Worm (Caenorhabditis elegans): Measurements from ENCODE around the gene zip-10.

Gene zip-10

DNA sequence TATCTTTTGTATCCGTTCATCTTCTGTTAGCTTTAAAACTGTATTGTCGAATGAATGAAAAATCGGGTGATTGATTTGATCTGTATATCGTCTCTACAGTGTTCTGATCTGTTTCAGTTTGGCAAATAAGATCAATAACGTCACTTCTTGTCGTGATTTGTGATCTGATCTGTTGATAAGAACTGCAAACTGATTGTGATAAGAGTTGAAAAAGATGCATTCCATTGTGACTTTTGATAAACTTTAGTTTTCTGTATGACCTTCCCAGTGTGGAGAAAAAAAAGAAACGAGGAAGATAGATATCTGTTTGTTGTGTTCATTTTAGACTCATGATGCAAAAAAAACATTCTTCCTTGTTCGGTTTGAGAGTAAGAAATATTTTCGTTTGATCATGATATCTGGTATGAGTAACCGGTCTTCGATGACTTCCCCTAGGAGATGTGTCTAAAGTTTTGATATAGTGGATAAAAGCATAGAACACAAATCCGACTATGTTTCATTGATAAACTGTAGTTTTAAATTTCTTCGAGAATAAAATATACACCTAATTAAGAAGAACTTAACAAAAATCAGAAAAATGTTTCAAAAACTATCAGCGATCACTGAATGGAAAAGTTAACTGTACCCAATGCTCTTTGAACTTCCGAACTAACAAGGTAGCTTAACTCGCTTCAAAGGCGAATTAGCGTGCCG, 35.6 kb downstream of the zip-10 start:
- no peak for TF ChIP-seq zip-4 (GFP tag; optimal IDR thresholded peaks at IDR 0.05)
- no peak for TF ChIP-seq C34B4.2 (tag; optimal IDR thresholded peaks at IDR 0.05)
- peak in 1 of 2 experiments; percentile 0 for TF ChIP-seq lin-35 (GFP tag; optimal IDR thresholded peaks at IDR 0.05)
- no peak for TF ChIP-seq mab-9 (GFP tag; IDR thresholded peaks at IDR 0.05)
- TF ChIP-seq nhr-85 (tag): peak; percentile 93
- TF ChIP-seq efl-1 (optimal IDR thresholded peaks at IDR 0.05): no peak
- TF ChIP-seq efl-1 (GFP tag; optimal IDR thresholded peaks at IDR 0.05 in 1 of 2): peak in 1 of 2 experiments; percentile 20
- TF ChIP-seq lin-14 (GFP tag; optimal IDR thresholded peaks at IDR 0.05): peak; percentile 69
- peak; percentile 64 for TF ChIP-seq nhr-71 (tag; optimal IDR thresholded peaks at IDR 0.05)
- peak in 3 of 6 experiments; percentile 69 to 96 (median 94) for TF ChIP-seq elt-3 (tag; optimal IDR thresholded peaks at IDR 0.05)
- TF ChIP-seq nhr-20 (tag; optimal IDR thresholded peaks at IDR 0.05): peak; percentile 77
- TF ChIP-seq nhr-19 (GFP tag; conservative IDR thresholded peaks at IDR 0.05): 0 out of 2 replicates have a peak, but pooled peaks have one; percentile 15
- no peak for TF ChIP-seq unc-62 (GFP tag; optimal IDR thresholded peaks at IDR 0.05)
- TF ChIP-seq nhr-237 (tag; optimal IDR thresholded peaks at IDR 0.05): no peak
- peak; percentile 89 for TF ChIP-seq elt-2 (tag; optimal IDR thresholded peaks at IDR 0.05)
- TF ChIP-seq nhr-77 (tag; optimal IDR thresholded peaks at IDR 0.05): no peak
- TF ChIP-seq snu-23 (GFP tag; optimal IDR thresholded peaks at IDR 0.05): peak; percentile 49
- peak; percentile 46 for TF ChIP-seq tbx-2 (tag; optimal IDR thresholded peaks at IDR 0.05)
- TF ChIP-seq blmp-1 (tag; optimal IDR thresholded peaks at IDR 0.05): peak; percentile 5
- TF ChIP-seq mep-1 (tag; optimal IDR thresholded peaks at IDR 0.05): peak; percentile 40
- no peak for TF ChIP-seq irx-1 (tag; optimal IDR thresholded peaks at IDR 0.05)
- TF ChIP-seq sptf-1 (tag; optimal IDR thresholded peaks at IDR 0.05): no peak
- TF ChIP-seq nhr-12 (tag; optimal IDR thresholded peaks at IDR 0.05): no peak
- TF ChIP-seq nhr-90 (tag; optimal IDR thresholded peaks at IDR 0.05; ENCODE audit: poor library complexity): peak; percentile 49

DNA sequence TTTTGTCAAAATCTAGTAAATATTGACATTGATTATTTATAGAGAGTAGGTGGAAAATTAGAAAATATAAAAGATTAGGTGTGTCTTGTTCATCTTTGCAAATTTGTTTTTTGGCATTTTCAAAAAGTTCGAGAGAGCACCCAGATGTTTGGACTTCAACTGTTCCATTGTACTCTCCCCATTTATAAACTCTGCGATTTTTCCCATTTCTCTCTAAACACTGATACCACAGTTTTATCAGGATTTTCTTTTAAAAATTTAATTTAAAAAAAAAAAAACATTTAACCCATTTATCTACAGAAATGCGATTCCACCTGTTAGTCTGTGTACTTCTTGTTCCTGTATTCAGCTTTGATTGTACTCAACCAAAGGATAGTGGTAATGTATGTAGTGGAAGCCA, 37.6 kb downstream of the zip-10 start, which contains the start of gene tag-290:
tag-290 (plus strand) TSS at position 301 of the 400 bp plus-strand sequence.
- no peak for TF ChIP-seq ceh-8 (GFP tag; optimal IDR thresholded peaks at IDR 0.05)
- TF ChIP-seq nhr-28 (tag; optimal IDR thresholded peaks at IDR 0.05): no peak
- TF ChIP-seq rnt-1 (tag; optimal IDR thresholded peaks at IDR 0.05): no peak
- no peak for TF ChIP-seq sup-37 (GFP tag; optimal IDR thresholded peaks at IDR 0.05)
- no peak for TF ChIP-seq C04F5.9 (tag; optimal IDR thresholded peaks at IDR 0.05)
- TF ChIP-seq C34B4.2 (tag; optimal IDR thresholded peaks at IDR 0.05): no peak
- no peak for TF ChIP-seq fos-1 (tag; optimal IDR thresholded peaks at IDR 0.05)
- no peak for TF ChIP-seq lin-15B (tag; optimal IDR thresholded peaks at IDR 0.05)
- no peak for TF ChIP-seq egl-27 (tag; optimal IDR thresholded peaks at IDR 0.05)
- no peak for TF ChIP-seq nhr-19 (GFP tag; conservative IDR thresholded peaks at IDR 0.05)
- no peak for TF ChIP-seq skn-1 (tag; optimal IDR thresholded peaks at IDR 0.05)
- TF ChIP-seq lsy-2 (tag; optimal IDR thresholded peaks at IDR 0.05): no peak
- no peak for TF ChIP-seq snpc-4 (tag; optimal IDR thresholded peaks at IDR 0.05)
- TF ChIP-seq swsn-7 (tag; optimal IDR thresholded peaks at IDR 0.05): no peak
- no peak for TF ChIP-seq ceh-63 (GFP tag; optimal IDR thresholded peaks at IDR 0.05)
- no peak for TF ChIP-seq sptf-1 (tag; optimal IDR thresholded peaks at IDR 0.05)

DNA sequence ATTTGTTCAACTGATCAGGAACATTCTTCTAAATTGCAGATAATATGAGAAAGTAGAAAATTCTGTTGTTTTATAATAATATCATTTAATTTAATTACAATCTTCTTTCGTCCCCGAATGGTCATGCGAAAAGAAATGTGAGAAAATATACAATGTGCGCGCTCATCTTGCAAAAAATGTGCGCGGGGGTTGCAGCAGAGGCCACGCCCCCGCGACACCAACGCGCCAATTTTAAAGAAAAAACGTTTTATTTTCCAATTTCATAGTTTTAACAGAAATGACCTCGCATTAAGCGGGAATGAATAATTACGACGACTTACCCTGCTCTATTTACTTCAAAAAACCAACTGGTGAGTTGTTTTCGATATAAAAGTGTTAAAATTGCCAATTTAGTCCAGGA, 40.1 kb downstream of the zip-10 start, which contains the start of gene sas-5:
sas-5 (plus strand) TSS at position 257 of the 400 bp plus-strand sequence.
- TF ChIP-seq ces-1 (GFP tag; optimal IDR thresholded peaks at IDR 0.05): no peak
- peak; percentile 25 for TF ChIP-seq pax-3 (tag; optimal IDR thresholded peaks at IDR 0.05)
- TF ChIP-seq Y116A8C.19 (tag; optimal IDR thresholded peaks at IDR 0.05; ENCODE audit: borderline replicate concordance): no peak
- TF ChIP-seq xbp-1 (tag; optimal IDR thresholded peaks at IDR 0.05): peak; percentile 80
- no peak for TF ChIP-seq sptf-1 (tag; optimal IDR thresholded peaks at IDR 0.05)
- no peak for TF ChIP-seq mef-2 (tag; optimal IDR thresholded peaks at IDR 0.05)
- TF ChIP-seq skn-1 (tag; optimal IDR thresholded peaks at IDR 0.05): peak; percentile 74
- TF ChIP-seq unc-130 (tag; optimal IDR thresholded peaks at IDR 0.05): peak; percentile 83
- TF ChIP-seq nhr-84 (tag; optimal IDR thresholded peaks at IDR 0.05): no peak
- no peak for TF ChIP-seq ceh-90 (tag; optimal IDR thresholded peaks at IDR 0.05)
- TF ChIP-seq hlh-17 (GFP tag; optimal IDR thresholded peaks at IDR 0.05; ENCODE audit: borderline replicate concordance): no peak
- TF ChIP-seq rnt-1 (tag; optimal IDR thresholded peaks at IDR 0.05): peak; percentile 91
- no peak for TF ChIP-seq hlh-4 (tag; optimal IDR thresholded peaks at IDR 0.05)
- peak; percentile 82 for TF ChIP-seq nhr-19 (GFP tag; conservative IDR thresholded peaks at IDR 0.05)
- peak; percentile 55 for TF ChIP-seq isw-1 (GFP tag; IDR thresholded peaks at IDR 0.05)
- TF ChIP-seq pqm-1 (tag; optimal IDR thresholded peaks at IDR 0.05): no peak
- TF ChIP-seq lir-3 (tag; optimal IDR thresholded peaks at IDR 0.05; ENCODE audit: poor library complexity): peak; percentile 51
- no peak for TF ChIP-seq unc-98 (GFP tag; IDR thresholded peaks at IDR 0.05)

Measured in whole organism, L1 larva.